Fruit fly (Drosophila melanogaster) S2 (cell line): Measurements from ENCODE around the gene CG2200.

Experiments used
- CG8478 ChIP-seq: fragments of >200 bp; optimal IDR thresholded peaks from 2 replicates; lab custom pipeline; 2018
- CTCF ChIP-seq, 2 experiments: fragments of >200 bp; optimal IDR thresholded peaks; 2 replicates each; lab custom pipeline; 2018

- TF ChIP-seq CG8478 (lab: Kevin White, UChicago): no peak
- no peak for TF ChIP-seq CTCF (optimal IDR thresholded peaks at IDR 0.05; lab: Kevin White, UChicago)
These were observed 17.7 kb downstream of the CG2200 start for dm6 chrX:13111832-13112231.
